Worm (Caenorhabditis elegans): Measurements from ENCODE around the gene mps-1.
A peak's percentile ranks its signal among the peaks of the same experiment; 100 is the strongest.

Gene mps-1

DNA sequence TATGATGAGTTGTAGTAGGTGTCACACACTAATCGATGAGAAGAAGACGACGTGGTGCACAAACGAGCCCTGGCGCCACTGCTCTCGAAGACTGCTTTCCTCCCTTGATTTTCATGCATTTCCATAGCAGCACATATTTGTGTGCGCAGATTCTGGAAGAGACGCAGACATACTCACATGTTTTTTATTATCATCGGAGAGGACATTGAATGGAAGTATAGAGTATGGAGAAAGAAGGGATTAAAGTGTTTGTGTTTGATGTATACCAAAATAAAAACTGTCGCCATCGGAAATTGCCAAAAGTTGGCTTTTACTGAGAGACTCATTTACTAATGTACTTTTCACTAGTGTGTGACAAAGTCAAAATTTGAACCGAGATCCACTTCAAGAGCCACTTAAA lies at the start of gene mps-1:
mps-1 (minus strand) TSS at position 101 of the 400 bp plus-strand sequence.
- TF ChIP-seq pax-3 (tag; optimal IDR thresholded peaks at IDR 0.05) = no peak
- no peak for TF ChIP-seq aly-2 (tag; optimal IDR thresholded peaks at IDR 0.05)
- no peak for TF ChIP-seq zag-1 (tag; optimal IDR thresholded peaks at IDR 0.05)
- no peak for TF ChIP-seq nhr-77 (tag; optimal IDR thresholded peaks at IDR 0.05)
- no peak for TF ChIP-seq ceh-8 (GFP tag; optimal IDR thresholded peaks at IDR 0.05)
- TF ChIP-seq ztf-4 (tag; optimal IDR thresholded peaks at IDR 0.05) = no peak
- TF ChIP-seq dsc-1 (tag; optimal IDR thresholded peaks at IDR 0.05) = peak; percentile 27
- TF ChIP-seq blmp-1 (tag; optimal IDR thresholded peaks at IDR 0.05) = no peak
- no peak for TF ChIP-seq rnt-1 (tag; optimal IDR thresholded peaks at IDR 0.05)
- no peak for TF ChIP-seq aha-1 (tag; optimal IDR thresholded peaks at IDR 0.05)
- TF ChIP-seq fos-1 (tag; optimal IDR thresholded peaks at IDR 0.05) = no peak
- TF ChIP-seq mef-2 (tag; optimal IDR thresholded peaks at IDR 0.05) = no peak
- no peak for TF ChIP-seq nhr-76 (tag; optimal IDR thresholded peaks at IDR 0.05)
- peak; percentile 51 for TF ChIP-seq fkh-8 (tag; optimal IDR thresholded peaks at IDR 0.05)
- TF ChIP-seq lin-13 (GFP tag; optimal IDR thresholded peaks at IDR 0.05) = no peak

DNA sequence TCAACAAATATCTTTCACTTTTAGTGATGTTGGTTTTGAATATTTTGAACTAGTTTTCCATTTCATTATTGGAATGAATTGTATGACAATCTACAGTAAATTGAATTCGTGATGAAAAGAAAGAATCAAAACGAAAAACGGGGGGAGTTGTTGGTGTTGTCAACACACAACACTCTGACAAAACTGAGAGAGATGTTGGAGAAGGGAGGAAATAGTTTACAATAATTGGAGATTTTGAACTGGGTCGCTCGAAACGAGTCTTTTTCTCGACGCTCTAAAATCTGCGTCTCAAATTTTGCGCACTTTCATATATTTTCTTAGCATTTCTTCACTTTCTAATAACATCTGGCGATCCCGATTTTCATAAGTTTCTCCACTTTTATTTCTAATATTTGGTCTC lies 49.7 kb upstream of the mps-1 start, which contains the start of gene txt-18:
txt-18 (plus strand) TSS at position 180 of the 400 bp plus-strand sequence.
- TF ChIP-seq ztf-4 (tag; optimal IDR thresholded peaks at IDR 0.05) = no peak
- TF ChIP-seq nhr-47 (tag; optimal IDR thresholded peaks at IDR 0.05) = peak; percentile 19
- TF ChIP-seq nhr-71 (tag; optimal IDR thresholded peaks at IDR 0.05) = peak; percentile 52
- TF ChIP-seq lin-14 (GFP tag; optimal IDR thresholded peaks at IDR 0.05) = peak; percentile 69
- TF ChIP-seq fos-1 (tag; optimal IDR thresholded peaks at IDR 0.05) = no peak
- TF ChIP-seq dsc-1 (tag; optimal IDR thresholded peaks at IDR 0.05) = peak; percentile 45
- TF ChIP-seq lsy-2 (tag; optimal IDR thresholded peaks at IDR 0.05) = peak in 1 of 2 experiments; percentile 59
- peak; percentile 4 for TF ChIP-seq rnt-1 (tag; optimal IDR thresholded peaks at IDR 0.05)
- TF ChIP-seq unc-86 (tag; optimal IDR thresholded peaks at IDR 0.05) = no peak
- TF ChIP-seq hpl-2 (GFP tag; optimal IDR thresholded peaks at IDR 0.05) = no peak
- peak; percentile 90 for TF ChIP-seq blmp-1 (tag; optimal IDR thresholded peaks at IDR 0.05)
- peak; percentile 9 to 13 for TF ChIP-seq efl-1 (optimal IDR thresholded peaks at IDR 0.05)
- no peak for TF ChIP-seq efl-1 (GFP tag; optimal IDR thresholded peaks at IDR 0.05 in 1 of 2)
- peak; percentile 22 for TF ChIP-seq nhr-85 (tag)
- TF ChIP-seq lin-35 (GFP tag; optimal IDR thresholded peaks at IDR 0.05) = peak in 1 of 2 experiments; percentile 13
- peak in 1 of 6 experiments; percentile 32 for TF ChIP-seq elt-3 (tag; optimal IDR thresholded peaks at IDR 0.05)
- TF ChIP-seq ceh-82 (tag; optimal IDR thresholded peaks at IDR 0.05) = no peak
- TF ChIP-seq lin-13 (GFP tag; optimal IDR thresholded peaks at IDR 0.05) = peak; percentile 23
- peak; percentile 51 for TF ChIP-seq snu-23 (GFP tag; optimal IDR thresholded peaks at IDR 0.05)
- TF ChIP-seq swsn-7 (tag; optimal IDR thresholded peaks at IDR 0.05) = peak; percentile 1
- peak; percentile 47 for TF ChIP-seq nhr-20 (tag; optimal IDR thresholded peaks at IDR 0.05)

DNA sequence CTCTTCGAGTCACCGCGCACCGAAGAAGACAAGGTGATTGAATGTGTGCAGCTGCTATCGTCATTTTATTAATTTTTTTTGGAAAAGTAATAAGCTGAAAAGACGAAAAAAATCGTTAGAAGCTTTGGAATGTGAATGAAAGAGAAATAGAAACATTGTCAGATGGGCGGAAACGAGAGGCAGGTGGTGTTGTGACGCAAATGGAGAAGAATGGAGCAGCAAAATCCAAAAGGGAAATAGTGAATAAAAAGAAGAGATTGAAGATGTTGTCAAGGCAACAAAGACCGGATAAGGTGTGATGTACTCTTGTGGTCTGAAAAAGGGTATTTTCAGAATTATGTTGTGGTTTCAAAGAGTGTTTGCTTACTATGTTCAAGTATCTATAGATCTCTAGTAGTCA lies 48.3 kb upstream of the mps-1 start:
- no peak for TF ChIP-seq irx-1 (tag; optimal IDR thresholded peaks at IDR 0.05)
- peak; percentile 4 for TF ChIP-seq snu-23 (GFP tag; optimal IDR thresholded peaks at IDR 0.05)
- TF ChIP-seq lin-14 (GFP tag; optimal IDR thresholded peaks at IDR 0.05) = peak; percentile 24
- no peak for TF ChIP-seq lin-15B (tag; optimal IDR thresholded peaks at IDR 0.05)
- TF ChIP-seq nhr-84 (tag; optimal IDR thresholded peaks at IDR 0.05) = no peak
- peak; percentile 74 for TF ChIP-seq dsc-1 (tag; optimal IDR thresholded peaks at IDR 0.05)
- TF ChIP-seq hpl-2 (GFP tag; optimal IDR thresholded peaks at IDR 0.05) = no peak
- TF ChIP-seq mep-1 (tag; optimal IDR thresholded peaks at IDR 0.05) = no peak
- no peak for TF ChIP-seq lir-3 (tag; optimal IDR thresholded peaks at IDR 0.05; ENCODE audit: poor library complexity)
- peak; percentile 64 for TF ChIP-seq nhr-71 (tag; optimal IDR thresholded peaks at IDR 0.05)
- peak; percentile 96 for TF ChIP-seq fkh-8 (tag; optimal IDR thresholded peaks at IDR 0.05)
- no peak for TF ChIP-seq elt-2 (tag; optimal IDR thresholded peaks at IDR 0.05)
- no peak for TF ChIP-seq ets-5 (GFP tag; IDR thresholded peaks at IDR 0.05)
- TF ChIP-seq blmp-1 (tag; optimal IDR thresholded peaks at IDR 0.05) = no peak
- TF ChIP-seq nhr-28 (tag; optimal IDR thresholded peaks at IDR 0.05) = no peak
- TF ChIP-seq pag-3 (tag; optimal IDR thresholded peaks at IDR 0.05; ENCODE audit: borderline replicate concordance, insufficient read depth) = no peak
- peak; percentile 9 for TF ChIP-seq nhr-20 (tag; optimal IDR thresholded peaks at IDR 0.05)
- peak; percentile 36 for TF ChIP-seq nhr-47 (tag; optimal IDR thresholded peaks at IDR 0.05)
- TF ChIP-seq nhr-77 (tag; optimal IDR thresholded peaks at IDR 0.05) = peak; percentile 5
- no peak for TF ChIP-seq nhr-90 (tag; optimal IDR thresholded peaks at IDR 0.05; ENCODE audit: poor library complexity)
- no peak for TF ChIP-seq unc-62 (GFP tag; optimal IDR thresholded peaks at IDR 0.05)
